Worm (Caenorhabditis elegans): ENCODE data around the gene srh-23.

The srh-23 gene

ce11 chrV:4934406-4934805 lies 13.5 kb downstream of the srh-23 start, which contains the start of gene catp-2:
Gene catp-2 (plus strand): TSS chrV:4934706.
- TF ChIP-seq unc-130 (GFP tag; optimal IDR thresholded peaks at IDR 0.05): no peak
- no peak for TF ChIP-seq nhr-48 (tag; optimal IDR thresholded peaks at IDR 0.05)
- TF ChIP-seq nhr-42 (GFP tag; IDR thresholded peaks at IDR 0.05): no peak
- TF ChIP-seq nhr-76 (tag; optimal IDR thresholded peaks at IDR 0.05): no peak
- TF ChIP-seq nhr-11 (tag; optimal IDR thresholded peaks at IDR 0.05): no peak
- TF ChIP-seq lin-13 (GFP tag; optimal IDR thresholded peaks at IDR 0.05): no peak
- no peak for TF ChIP-seq lin-15B (tag; optimal IDR thresholded peaks at IDR 0.05)
- TF ChIP-seq ztf-11 (tag; optimal IDR thresholded peaks at IDR 0.05): no peak
- TF ChIP-seq hmg-1.1 (GFP tag; IDR thresholded peaks at IDR 0.05): no peak
- no peak for TF ChIP-seq Y75B8A.6 (GFP tag; IDR thresholded peaks at IDR 0.05)

ce11 chrV:4935096-4935495 lies 14.2 kb downstream of the srh-23 start:
- TF ChIP-seq set-16 (GFP tag; IDR thresholded peaks at IDR 0.05) (no peak), ceh-82 (tag; optimal IDR thresholded peaks at IDR 0.05) (no peak), T20F7.1 (GFP tag; optimal IDR thresholded peaks at IDR 0.05) (no peak), pqm-1 (tag; optimal IDR thresholded peaks at IDR 0.05) (peak; percentile 68), mxl-3 (GFP tag; optimal IDR thresholded peaks at IDR 0.05) (no peak), daf-16 (GFP tag; optimal IDR thresholded peaks at IDR 0.05) (no peak), daf-16 (tag; optimal IDR thresholded peaks at IDR 0.05) (no peak), Y105C5A.15 (GFP tag; IDR thresholded peaks at IDR 0.05) (no peak), ZK546.5 (tag; optimal IDR thresholded peaks at IDR 0.05) (no peak)

- TF ChIP-seq unc-62 (GFP tag; optimal IDR thresholded peaks at IDR 0.05 in 1 of 2): peak in 1 of 2 experiments; percentile 95
- TF ChIP-seq unc-62 (tag; optimal IDR thresholded peaks at IDR 0.05): no peak
- TF ChIP-seq nhr-25 (tag; optimal IDR thresholded peaks at IDR 0.05; ENCODE audit: borderline replicate concordance, insufficient read depth): no peak
These were observed 16.4 kb downstream of the srh-23 start for ce11 chrV:4937337-4937736.

ce11 chrV:4944219-4944618 lies 23.3 kb downstream of the srh-23 start, which contains the start of gene str-211:
Gene str-211 (minus strand): TSS chrV:4944319.
- TF ChIP-seq Y75B8A.6 (GFP tag; IDR thresholded peaks at IDR 0.05): no peak
- TF ChIP-seq skn-1 (tag; optimal IDR thresholded peaks at IDR 0.05): no peak
- no peak for TF ChIP-seq aly-2 (tag; optimal IDR thresholded peaks at IDR 0.05)
- no peak for TF ChIP-seq T20F7.1 (GFP tag; optimal IDR thresholded peaks at IDR 0.05)
- no peak for TF ChIP-seq vab-7 (GFP tag; IDR thresholded peaks at IDR 0.05)
- TF ChIP-seq zag-1 (tag; optimal IDR thresholded peaks at IDR 0.05): no peak
- no peak for TF ChIP-seq spr-1 (tag; optimal IDR thresholded peaks at IDR 0.05)
- TF ChIP-seq egl-27 (tag; optimal IDR thresholded peaks at IDR 0.05): no peak

ce11 chrV:4948635-4949034 lies 27.7 kb downstream of the srh-23 start, which contains the start of gene str-209:
Gene str-209 (plus strand): TSS chrV:4948935.
- TF ChIP-seq duxl-1 (tag; optimal IDR thresholded peaks at IDR 0.05; ENCODE audit: poor library complexity) (no peak), ceh-62 (tag; optimal IDR thresholded peaks at IDR 0.05) (no peak), ama-1 (optimal IDR thresholded peaks at IDR 0.05) (no peak), mxl-2 (GFP tag; conservative IDR thresholded peaks at IDR 0.05) (no peak), snpc-1.2 (GFP tag; IDR thresholded peaks at IDR 0.05) (no peak), aha-1 (tag) (no peak), lin-39 (tag; optimal IDR thresholded peaks at IDR 0.05) (no peak), ztf-7 (tag; optimal IDR thresholded peaks at IDR 0.05) (no peak), saeg-2 (GFP tag; IDR thresholded peaks at IDR 0.05) (no peak), nhr-42 (GFP tag; IDR thresholded peaks at IDR 0.05) (no peak), lim-7 (GFP tag; IDR thresholded peaks at IDR 0.05) (no peak)
